Worm (Caenorhabditis elegans) whole organism, late embryonic: ENCODE measurements around the gene clec-71.

Experiments
- C38D4.7 ChIP-seq: fragments of 200-800 bp; sonication (Bioruptor generic); optimal IDR thresholded peaks from 2 replicates; lab custom pipeline; 2018; ENCODE audit warnings: mild to moderate bottlenecking, missing genetic modification characterization, moderate library complexity, missing compliant biosample characterization
- T23F11.4 ChIP-seq: fragments of 200-800 bp; sonication (Bioruptor generic); optimal IDR thresholded peaks from 2 replicates; lab custom pipeline; 2018; ENCODE audit warnings: mild to moderate bottlenecking, missing genetic modification characterization, missing compliant biosample characterization
- Y22D7AL.16 ChIP-seq: sonication (generic microtip); optimal IDR thresholded peaks from 2 replicates; lab custom pipeline; 2016; ENCODE audit warnings: missing genetic modification characterization, missing compliant biosample characterization
- ahr-1 ChIP-seq: sonication (generic microtip); optimal IDR thresholded peaks from 2 replicates; lab custom pipeline; 2016; ENCODE audit warnings: missing genetic modification characterization, missing compliant biosample characterization
- ama-1 ChIP-seq: fragments of 150-350 bp; optimal IDR thresholded peaks from 2 replicates; lab custom pipeline; 2014
- ceh-14 ChIP-seq: sonication (generic microtip); optimal IDR thresholded peaks from 2 replicates; lab custom pipeline; 2016; ENCODE audit warnings: missing genotype, missing genetic modification characterization, missing compliant biosample characterization
- ceh-18 ChIP-seq: sonication (generic microtip); optimal IDR thresholded peaks from 2 replicates; lab custom pipeline; 2016; ENCODE audit warnings: missing genetic modification characterization, missing compliant biosample characterization
- ceh-2 ChIP-seq: sonication (generic microtip); optimal IDR thresholded peaks from 2 replicates; lab custom pipeline; 2016; ENCODE audit warnings: missing genotype, missing genetic modification characterization, missing compliant biosample characterization
- ceh-24 ChIP-seq: sonication (generic microtip); optimal IDR thresholded peaks from 2 replicates; lab custom pipeline; 2016; ENCODE audit warnings: mild to moderate bottlenecking, missing genetic modification characterization, missing compliant biosample characterization
- ceh-31 ChIP-seq: sonication (generic microtip); optimal IDR thresholded peaks from 2 replicates; lab custom pipeline; 2016; ENCODE audit warnings: missing genetic modification characterization, missing compliant biosample characterization
- ceh-34 ChIP-seq: sonication (generic microtip); optimal IDR thresholded peaks from 2 replicates; lab custom pipeline; 2016; ENCODE audit warnings: mild to moderate bottlenecking, missing genetic modification characterization, missing compliant biosample characterization
- ceh-45 ChIP-seq: fragments of 200-800 bp; sonication (Bioruptor generic); IDR thresholded peaks from 2 replicates; pipeline ENCODE4 v1.3.6; 2022; ENCODE audit warnings: missing genetic modification reagents, missing genetic modification characterization, missing compliant biosample characterization
- ceh-48 ChIP-seq: sonication (generic microtip); optimal IDR thresholded peaks from 2 replicates; lab custom pipeline; 2016; ENCODE audit warnings: missing genetic modification characterization, inconsistent platforms, missing compliant biosample characterization
- ceh-9 ChIP-seq: sonication (generic microtip); optimal IDR thresholded peaks from 2 replicates; lab custom pipeline; 2016; ENCODE audit warnings: mild to moderate bottlenecking, missing genetic modification characterization, inconsistent platforms, missing compliant biosample characterization
- che-1 ChIP-seq: sonication (generic microtip); optimal IDR thresholded peaks from 2 replicates; lab custom pipeline; 2016; ENCODE audit warnings: mild to moderate bottlenecking, missing genetic modification characterization, missing compliant biosample characterization
- elt-2 ChIP-seq: sonication (generic microtip); optimal IDR thresholded peaks from 2 replicates; lab custom pipeline; 2016; ENCODE audit warnings: missing genetic modification reagents, missing genetic modification characterization, missing compliant biosample characterization
- elt-4 ChIP-seq: sonication (generic microtip); optimal IDR thresholded peaks from 2 replicates; lab custom pipeline; 2016; ENCODE audit warnings: missing genetic modification characterization, missing compliant biosample characterization
- ets-4 ChIP-seq: sonication (generic microtip); optimal IDR thresholded peaks from 2 replicates; lab custom pipeline; 2016; ENCODE audit warnings: missing genetic modification characterization, missing compliant biosample characterization
- fkh-10 ChIP-seq: fragments of 150-350 bp; optimal IDR thresholded peaks from 2 replicates; lab custom pipeline; 2014; ENCODE audit warnings: missing biosample characterization, missing genetic modification reagents, missing genetic modification characterization
- fkh-6 ChIP-seq: sonication (generic microtip); optimal IDR thresholded peaks from 2 replicates; lab custom pipeline; 2016; ENCODE audit warnings: missing genetic modification characterization, missing compliant biosample characterization
- gmeb-2 ChIP-seq: sonication (generic microtip); optimal IDR thresholded peaks from 2 replicates; lab custom pipeline; 2016; ENCODE audit warnings: missing genetic modification characterization, inconsistent platforms, missing compliant biosample characterization
- hlh-13 ChIP-seq: fragments of 200-800 bp; sonication (Bioruptor generic); optimal IDR thresholded peaks from 2 replicates; lab custom pipeline; 2018; ENCODE audit warnings: mild to moderate bottlenecking, missing genetic modification characterization, missing compliant biosample characterization
- hlh-15 ChIP-seq: sonication (generic microtip); optimal IDR thresholded peaks from 2 replicates; lab custom pipeline; 2016; ENCODE audit warnings: missing genetic modification characterization, missing compliant biosample characterization
- hlh-30 ChIP-seq: sonication (generic microtip); optimal IDR thresholded peaks from 2 replicates; lab custom pipeline; 2017; ENCODE audit warnings: antibody characterized with exemption, missing genetic modification characterization, missing compliant biosample characterization; ENCODE audit not compliant: insufficient read depth
- hlh-8 ChIP-seq: sonication (generic microtip); optimal IDR thresholded peaks from 2 replicates; lab custom pipeline; 2016; ENCODE audit warnings: missing genotype, missing genetic modification characterization, missing compliant biosample characterization
- lin-11 ChIP-seq: fragments of 200-800 bp; sonication (Bioruptor generic); optimal IDR thresholded peaks from 2 replicates; lab custom pipeline; 2018; ENCODE audit warnings: mild to moderate bottlenecking, missing genetic modification characterization, missing compliant biosample characterization
- nfya-1 ChIP-seq: sonication (generic microtip); optimal IDR thresholded peaks from 2 replicates; lab custom pipeline; 2017; ENCODE audit warnings: missing genetic modification characterization, mild to moderate bottlenecking, missing compliant biosample characterization, antibody characterized with exemption, moderate library complexity
- nhr-11 ChIP-seq: fragments of 150-350 bp; optimal IDR thresholded peaks from 2 replicates; lab custom pipeline; 2014; ENCODE audit warnings: missing biosample characterization, missing genetic modification characterization
- nhr-232 ChIP-seq: sonication (generic microtip); optimal IDR thresholded peaks from 2 replicates; lab custom pipeline; 2016; ENCODE audit warnings: missing genetic modification characterization, missing compliant biosample characterization
- npax-4 ChIP-seq: sonication (generic microtip); optimal IDR thresholded peaks from 2 replicates; lab custom pipeline; 2016; ENCODE audit warnings: missing genetic modification characterization, missing compliant biosample characterization
- pha-4 ChIP-seq: fragments of 150-350 bp; optimal IDR thresholded peaks from 2 replicates; lab custom pipeline; 2018; ENCODE audit warnings: missing biosample characterization, missing genetic modification reagents, missing genetic modification characterization
- pqm-1 ChIP-seq: sonication (generic microtip); optimal IDR thresholded peaks from 2 replicates; lab custom pipeline; 2016; ENCODE audit warnings: missing genetic modification characterization, missing compliant biosample characterization
- pros-1 ChIP-seq: fragments of 150-350 bp; optimal IDR thresholded peaks from 2 replicates; lab custom pipeline; 2014; ENCODE audit warnings: missing biosample characterization, missing genetic modification reagents, missing genetic modification characterization
- sdc-2 ChIP-seq: sonication (generic microtip); optimal IDR thresholded peaks from 2 replicates; lab custom pipeline; 2016; ENCODE audit warnings: missing genotype, missing genetic modification characterization, missing compliant biosample characterization
- sox-2 ChIP-seq: fragments of 200-800 bp; sonication (Bioruptor generic); IDR thresholded peaks from 2 replicates; pipeline ENCODE4 v1.3.6; 2022; ENCODE audit warnings: missing genetic modification reagents, missing genetic modification characterization, missing compliant biosample characterization
- syd-9 ChIP-seq: sonication (generic microtip); optimal IDR thresholded peaks from 2 replicates; lab custom pipeline; 2016; ENCODE audit warnings: mild to moderate bottlenecking, missing genetic modification characterization, moderate library complexity, missing compliant biosample characterization
- tbx-2 ChIP-seq: sonication (generic microtip); optimal IDR thresholded peaks from 2 replicates; lab custom pipeline; 2016; ENCODE audit warnings: missing genetic modification characterization, missing compliant biosample characterization
- tbx-7 ChIP-seq: sonication (generic microtip); optimal IDR thresholded peaks from 2 replicates; lab custom pipeline; 2016; ENCODE audit warnings: missing genotype, missing genetic modification characterization, missing compliant biosample characterization
- ttx-3 ChIP-seq: sonication (generic microtip); optimal IDR thresholded peaks from 2 replicates; lab custom pipeline; 2016; ENCODE audit warnings: missing genetic modification reagents, missing genetic modification characterization, missing compliant biosample characterization
- unc-42 ChIP-seq: sonication (generic microtip); optimal IDR thresholded peaks from 2 replicates; lab custom pipeline; 2016; ENCODE audit warnings: missing genotype, missing genetic modification characterization, missing compliant biosample characterization
- ztf-16 ChIP-seq: sonication (generic microtip); optimal IDR thresholded peaks from 2 replicates; lab custom pipeline; 2017; ENCODE audit warnings: missing genetic modification characterization, missing compliant biosample characterization

The clec-71 gene

DNA sequence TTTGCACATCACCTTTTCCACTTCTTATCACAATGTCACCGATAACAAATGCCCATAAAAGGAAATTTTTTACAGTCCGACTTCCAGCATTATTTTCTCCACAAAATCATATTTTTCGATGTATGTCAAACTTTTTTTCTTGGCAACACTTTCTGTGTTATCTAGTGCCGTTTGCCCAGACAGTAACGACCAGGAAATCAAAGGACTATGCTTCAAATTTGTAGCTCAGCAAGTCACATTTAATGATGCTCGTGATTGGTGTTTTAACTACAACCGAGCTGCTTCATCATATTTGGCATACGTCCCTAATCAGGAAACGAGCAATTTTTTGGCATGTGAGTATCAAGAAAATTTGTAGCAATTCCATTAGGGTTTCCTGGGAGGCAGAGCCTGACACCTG is 26.2 kb downstream of the clec-71 start:
- TF ChIP-seq tbx-2 (tag; lab: Kevin White, UChicago) = no peak
- TF ChIP-seq elt-2 = no peak
- no peak for TF ChIP-seq nhr-11
- no peak for TF ChIP-seq nfya-1 (tag; lab: Kevin White, UChicago)
- TF ChIP-seq ttx-3 = no peak
- TF ChIP-seq ahr-1 = no peak
- TF ChIP-seq sdc-2 (tag; lab: Kevin White, UChicago) = no peak
- no peak for TF ChIP-seq fkh-10 (GFP tag; lab: Kevin White, UChicago)
- no peak for TF ChIP-seq elt-4 (tag; lab: Kevin White, UChicago)
- TF ChIP-seq ceh-45 (GFP tag; lab: Robert Waterston, UW) = no peak
- no peak for TF ChIP-seq lin-11 (tag; lab: Kevin White, UChicago)
- no peak for TF ChIP-seq ceh-9 (tag; lab: Kevin White, UChicago)
- TF ChIP-seq ceh-14 (tag; lab: Kevin White, UChicago) = no peak
- no peak for TF ChIP-seq ceh-48 (tag; lab: Kevin White, UChicago)
- TF ChIP-seq hlh-15 = no peak
- TF ChIP-seq, all 69 proteins: peak for 0

DNA sequence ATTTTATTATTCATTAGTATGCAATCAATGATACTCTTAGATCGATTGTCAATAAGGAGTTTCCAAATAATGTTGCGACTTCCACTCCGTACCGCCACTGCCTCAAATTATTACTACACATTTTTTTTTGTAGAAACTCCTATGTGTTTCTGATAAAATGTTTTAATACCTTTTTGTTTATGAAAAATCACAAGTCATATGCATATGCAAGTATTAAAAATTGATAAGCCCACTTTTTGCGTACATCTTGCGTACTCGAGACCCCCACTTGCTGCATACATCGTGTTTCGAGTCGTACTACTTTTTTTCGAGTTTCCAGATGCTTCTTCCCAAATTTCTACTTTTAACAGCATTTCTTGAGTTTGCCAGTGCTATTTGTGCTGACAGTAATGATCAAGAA is 27.8 kb downstream of the clec-71 start, which contains the start of gene clec-76:
clec-76 (plus strand) TSS at position 234 of the 400 bp plus-strand sequence.
- TF ChIP-seq tbx-7 (tag; lab: Kevin White, UChicago) (no peak), ama-1 (lab: Kevin White, UChicago) (no peak), nhr-232 (no peak), ceh-2 (tag; lab: Kevin White, UChicago) (no peak), npax-4 (tag; lab: Kevin White, UChicago) (no peak), hlh-13 (GFP tag; lab: Kevin White, UChicago) (no peak), nfya-1 (tag; lab: Kevin White, UChicago) (no peak), tbx-2 (tag; lab: Kevin White, UChicago) (no peak), hlh-15 (no peak), fkh-6 (tag; lab: Kevin White, UChicago) (no peak), ceh-14 (tag; lab: Kevin White, UChicago) (no peak), ceh-34 (no peak), ceh-24 (tag; lab: Kevin White, UChicago) (no peak), C38D4.7 (no peak), hlh-30 (tag; lab: Kevin White, UChicago) (no peak), ceh-31 (tag; lab: Kevin White, UChicago) (no peak), elt-4 (tag; lab: Kevin White, UChicago) (no peak), ztf-16 (tag; lab: Kevin White, UChicago) (no peak), ceh-18 (no peak), sox-2 (GFP tag; lab: Robert Waterston, UW) (no peak)

DNA sequence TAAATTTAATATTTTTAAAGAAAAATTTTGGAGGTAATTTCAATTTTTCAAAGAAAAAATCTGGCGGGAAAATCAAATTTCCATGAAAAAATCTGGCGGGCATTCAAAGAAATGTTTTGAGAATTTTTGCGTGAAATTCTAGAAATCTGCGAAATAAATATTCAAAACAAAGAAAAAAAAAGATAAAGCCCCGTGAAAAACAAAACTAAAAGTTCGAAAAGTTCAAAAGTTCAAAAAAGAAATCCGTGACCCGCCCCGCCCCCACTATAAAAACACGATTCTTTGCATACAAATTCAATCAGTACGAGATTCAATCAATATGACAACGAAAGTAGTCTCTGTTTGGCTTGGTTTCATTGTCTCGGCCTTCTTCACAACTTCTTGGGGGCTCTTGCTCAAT is 35.8 kb downstream of the clec-71 start, which contains the start of gene clec-79:
clec-79 (plus strand) TSS at position 301 of the 400 bp plus-strand sequence.
- TF ChIP-seq pqm-1 (no peak), che-1 (tag; lab: Kevin White, UChicago) (no peak), unc-42 (no peak), ceh-24 (tag; lab: Kevin White, UChicago) (no peak), ets-4 (tag; lab: Kevin White, UChicago) (no peak), ceh-48 (tag; lab: Kevin White, UChicago) (no peak), pha-4 (tag; lab: Kevin White, UChicago) (no peak)

DNA sequence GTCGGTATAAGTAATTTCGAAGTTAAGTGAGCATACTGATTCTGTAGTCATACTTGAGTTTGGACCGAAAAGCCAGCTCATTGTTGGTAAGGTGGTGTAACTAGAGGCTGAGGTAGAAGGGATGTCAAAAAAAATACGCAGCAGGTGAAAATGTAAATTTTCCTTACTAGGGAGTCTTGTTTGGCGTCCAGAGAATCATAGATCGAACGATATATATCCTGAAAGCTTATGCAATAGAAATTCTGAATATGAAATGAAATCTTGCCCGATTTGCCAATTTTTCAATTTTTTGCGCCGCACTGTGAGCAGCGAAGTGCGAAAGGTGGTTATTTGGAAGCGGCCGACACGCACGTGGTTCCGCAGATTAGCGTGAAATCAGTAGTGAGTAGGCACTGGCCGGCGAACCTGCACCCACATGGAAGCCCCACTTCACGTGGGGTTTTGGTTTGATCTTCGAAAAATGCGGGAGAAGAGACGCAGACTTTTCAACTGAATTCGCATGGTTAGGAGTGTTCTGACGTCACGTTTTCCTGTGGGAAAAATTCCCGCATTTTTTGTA is 40.8 kb downstream of the clec-71 start, which contains the start of gene srh-220:
srh-220 (minus strand) TSS at position 51 of the 559 bp plus-strand sequence.
- TF ChIP-seq hlh-8 (no peak), ceh-24 (tag; lab: Kevin White, UChicago) (no peak), gmeb-2 (tag; lab: Kevin White, UChicago) (no peak), nhr-11 (no peak), Y22D7AL.16 (tag; lab: Kevin White, UChicago) (no peak), pqm-1 (no peak), pros-1 (no peak), T23F11.4 (GFP tag; lab: Kevin White, UChicago) (no peak), fkh-6 (tag; lab: Kevin White, UChicago) (no peak), hlh-15 (no peak), sdc-2 (tag; lab: Kevin White, UChicago) (no peak), syd-9 (tag; lab: Kevin White, UChicago) (no peak), tbx-7 (tag; lab: Kevin White, UChicago) (no peak)
- TF ChIP-seq, all 69 proteins: peak for 0
